Worm (Caenorhabditis elegans) whole organism, young adult: ENCODE measurements around the gene smc-6.

Source experiments
- D2030.7 ChIP-seq: fragments of 200-800 bp; sonication (Bioruptor generic); IDR thresholded peaks from 2 replicates; pipeline ENCODE4 v1.3.6; 2022; ENCODE audit warnings: missing genetic modification reagents, missing genetic modification characterization, missing compliant biosample characterization
- F22D6.2 ChIP-seq: sonication (generic microtip); optimal IDR thresholded peaks from 2 replicates; lab custom pipeline; 2016; ENCODE audit warnings: mild to moderate bottlenecking, missing genetic modification characterization, missing compliant biosample characterization
- F23B12.7 ChIP-seq: sonication (generic microtip); optimal IDR thresholded peaks from 2 replicates; lab custom pipeline; 2017; ENCODE audit warnings: missing genetic modification characterization, mild to moderate bottlenecking, missing compliant biosample characterization, antibody characterized with exemption, moderate library complexity; ENCODE audit not compliant: insufficient read depth
- attf-3 ChIP-seq: fragments of 200-800 bp; sonication (Bioruptor generic); conservative IDR thresholded peaks from 2 replicates; pipeline ENCODE4 v1.3.6; 2022; ENCODE audit warnings: missing genetic modification reagents, missing genetic modification characterization, missing compliant biosample characterization
- ceh-91 ChIP-seq: fragments of 200-800 bp; sonication (Bioruptor generic); IDR thresholded peaks from 2 replicates; pipeline ENCODE4 v1.3.6; 2022; ENCODE audit warnings: missing genetic modification reagents, missing genetic modification characterization, missing compliant biosample characterization
- hlh-26 ChIP-seq: fragments of 200-800 bp; sonication (Bioruptor generic); conservative IDR thresholded peaks from 2 replicates; pipeline ENCODE4 v1.3.6; 2022; ENCODE audit warnings: missing genetic modification reagents, missing genetic modification characterization, missing compliant biosample characterization
- mes-4 ChIP-seq: sonication (generic microtip); optimal IDR thresholded peaks from 2 replicates; lab custom pipeline; 2016; ENCODE audit warnings: missing genotype, missing genetic modification characterization, missing compliant biosample characterization
- nhr-90 ChIP-seq: sonication (generic microtip); optimal IDR thresholded peaks from 2 replicates; lab custom pipeline; 2016; ENCODE audit warnings: missing genotype, mild to moderate bottlenecking, missing genetic modification characterization, missing compliant biosample characterization
- pha-4 ChIP-seq: fragments of 150-350 bp; sonication (generic microtip); optimal IDR thresholded peaks from 2 replicates; lab custom pipeline; 2014; ENCODE audit warnings: missing biosample characterization, missing genetic modification reagents, missing genetic modification characterization
- snpc-1.1 ChIP-seq: sonication (generic microtip); optimal IDR thresholded peaks from 2 replicates; lab custom pipeline; 2017; ENCODE audit warnings: missing genetic modification characterization, mild to moderate bottlenecking, missing compliant biosample characterization, antibody characterized with exemption, moderate library complexity, missing genotype, missing genetic modification reagents; ENCODE audit not compliant: insufficient read depth
- snpc-4 ChIP-seq, 5 experiments: fragments of 150-350 bp in 1 of 5; sonication (generic microtip) in 4 of 5; optimal IDR thresholded peaks; 2 replicates each; lab custom pipeline; 2014 to 2018; ENCODE audit warnings: missing genetic modification characterization in 5 of 5, missing biosample characterization in 3 of 5, antibody characterized with exemption in 2 of 5, mild to moderate bottlenecking in 2 of 5, missing compliant biosample characterization in 2 of 5, missing genotype in 2 of 5, moderate library complexity in 2 of 5, missing genetic modification reagents in 1 of 5
- unc-62 ChIP-seq: fragments of 150-350 bp; optimal IDR thresholded peaks from 2 replicates; lab custom pipeline; 2014; ENCODE audit warnings: missing biosample characterization, missing genetic modification reagents, missing genetic modification characterization
- ztf-28 ChIP-seq: fragments of 200-800 bp; sonication (Bioruptor generic); IDR thresholded peaks from 2 replicates; pipeline ENCODE4 v1.3.6; 2022; ENCODE audit warnings: missing genetic modification reagents, missing genetic modification characterization, missing compliant biosample characterization

ce11 chrII:11592023-11592422 is 13.5 kb downstream of the smc-6 start, which contains the start of gene F07A11.1:
- TF ChIP-seq pha-4 (tag; lab: Kevin White, UChicago) (no peak), ztf-28 (GFP tag; lab: Robert Waterston, UW) (no peak), F22D6.2 (tag; lab: Kevin White, UChicago) (no peak), unc-62 (GFP tag; lab: Kevin White, UChicago) (no peak), D2030.7 (GFP tag; lab: Robert Waterston, UW) (no peak), attf-3 (GFP tag; lab: Robert Waterston, UW) (no peak), snpc-1.1 (no peak), mes-4 (tag; lab: Kevin White, UChicago) (no peak), nhr-90 (tag; lab: Kevin White, UChicago) (no peak), hlh-26 (GFP tag; lab: Robert Waterston, UW) (no peak), ceh-91 (GFP tag; lab: Robert Waterston, UW) (no peak), F23B12.7 (tag; lab: Kevin White, UChicago) (no peak), snpc-4 (GFP tag; optimal IDR thresholded peaks at IDR 0.05; lab: Kevin White, UChicago) (no peak), snpc-4 (tag; optimal IDR thresholded peaks at IDR 0.05; lab: Kevin White, UChicago) (peak in 1 of 4 experiments; percentile 1)
